Worm (Caenorhabditis elegans) whole organism, L1 larva: Measurements from ENCODE around the gene arrd-13.

Experiments
- C04F5.9 ChIP-seq: sonication (generic microtip); optimal IDR thresholded peaks from 2 replicates; lab custom pipeline; 2016; ENCODE audit warnings: missing genetic modification characterization, missing compliant biosample characterization
- C34B4.2 ChIP-seq: sonication (generic microtip); optimal IDR thresholded peaks from 2 replicates; lab custom pipeline; 2017; ENCODE audit warnings: mild to moderate bottlenecking, missing genetic modification characterization, missing compliant biosample characterization
- Y116A8C.19 ChIP-seq: sonication (generic microtip); optimal IDR thresholded peaks from 2 replicates; lab custom pipeline; 2016; ENCODE audit warnings: missing compliant biosample characterization, missing genetic modification characterization, borderline replicate concordance
- alr-1 ChIP-seq: fragments of 200-800 bp; sonication (Bioruptor generic); optimal IDR thresholded peaks from 2 replicates; lab custom pipeline; 2018; ENCODE audit warnings: borderline replicate concordance, mild to moderate bottlenecking, missing genetic modification characterization, missing compliant biosample characterization
- aly-2 ChIP-seq: fragments of 150-350 bp; optimal IDR thresholded peaks from 2 replicates; lab custom pipeline; 2014; ENCODE audit warnings: missing biosample characterization, missing genetic modification characterization
- ceh-63 ChIP-seq: fragments of 200-800 bp; sonication (Bioruptor generic); optimal IDR thresholded peaks from 2 replicates; lab custom pipeline; 2018; ENCODE audit warnings: mild to moderate bottlenecking, missing genetic modification characterization, missing compliant biosample characterization
- ceh-8 ChIP-seq: fragments of 200-800 bp; sonication (Bioruptor generic); optimal IDR thresholded peaks from 2 replicates; lab custom pipeline; 2018; ENCODE audit warnings: mild to moderate bottlenecking, missing genetic modification characterization, moderate library complexity, missing compliant biosample characterization
- ceh-82 ChIP-seq, 3 experiments: fragments of 150-350 bp in 1 of 3; sonication (generic microtip) in 2 of 3; optimal IDR thresholded peaks; 2 replicates each; lab custom pipeline; 2014 to 2017; ENCODE audit warnings: missing biosample characterization in 3 of 3, missing genetic modification characterization in 3 of 3
- ceh-90 ChIP-seq: sonication (generic microtip); optimal IDR thresholded peaks from 2 replicates; lab custom pipeline; 2016; ENCODE audit warnings: missing genetic modification characterization, missing compliant biosample characterization
- dsc-1 ChIP-seq: sonication (generic microtip); optimal IDR thresholded peaks from 2 replicates; lab custom pipeline; 2016; ENCODE audit warnings: mild to moderate bottlenecking, missing genetic modification characterization, missing compliant biosample characterization
- efl-1 ChIP-seq, 4 experiments: fragments of 150-350 bp; optimal IDR thresholded peaks in 3 of 4; peaks in 1 of 4; 1 replicate in 1 of 4; 2 replicates in 3 of 4; lab custom pipeline; 2014; ENCODE audit warnings: missing biosample characterization in 2 of 4, missing genetic modification characterization in 2 of 4, missing genetic modification reagents in 2 of 4
- egl-13 ChIP-seq: sonication (generic microtip); optimal IDR thresholded peaks from 2 replicates; lab custom pipeline; 2016; ENCODE audit warnings: missing genotype, missing genetic modification reagents, missing genetic modification characterization, missing compliant biosample characterization
- elt-2 ChIP-seq: sonication (generic microtip); optimal IDR thresholded peaks from 2 replicates; lab custom pipeline; 2016; ENCODE audit warnings: missing genetic modification characterization, mild to moderate bottlenecking, inconsistent platforms, missing compliant biosample characterization, missing genetic modification reagents
- grh-1 ChIP-seq: fragments of 200-800 bp; sonication (Bioruptor generic); IDR thresholded peaks from 2 replicates; pipeline ENCODE4 v1.3.6; 2022; ENCODE audit warnings: missing genetic modification reagents, missing genetic modification characterization, missing compliant biosample characterization
- hlh-17 ChIP-seq: fragments of 200-800 bp; sonication (Bioruptor generic); optimal IDR thresholded peaks from 2 replicates; lab custom pipeline; 2018; ENCODE audit warnings: missing genetic modification characterization, mild to moderate bottlenecking, missing compliant biosample characterization, moderate library complexity, borderline replicate concordance
- hlh-4 ChIP-seq: sonication (generic microtip); optimal IDR thresholded peaks from 2 replicates; lab custom pipeline; 2016; ENCODE audit warnings: mild to moderate bottlenecking, missing genetic modification characterization, missing compliant biosample characterization
- irx-1 ChIP-seq: sonication (generic microtip); optimal IDR thresholded peaks from 2 replicates; lab custom pipeline; 2016; ENCODE audit warnings: missing genetic modification characterization, missing compliant biosample characterization
- isw-1 ChIP-seq: fragments of 200-800 bp; sonication (Bioruptor generic); IDR thresholded peaks from 2 replicates; pipeline ENCODE4 v1.3.6; 2022; ENCODE audit warnings: missing genetic modification characterization, missing compliant biosample characterization
- lin-13 ChIP-seq: fragments of 150-350 bp; optimal IDR thresholded peaks from 2 replicates; lab custom pipeline; 2014; ENCODE audit warnings: missing biosample characterization, missing genetic modification reagents, missing genetic modification characterization
- lin-35 ChIP-seq, 2 experiments: fragments of 150-350 bp; optimal IDR thresholded peaks; 2 replicates each; lab custom pipeline; 2014; ENCODE audit warnings: missing biosample characterization in 2 of 2, missing genetic modification characterization in 2 of 2, missing genetic modification reagents in 2 of 2
- lsy-2 ChIP-seq, 2 experiments: fragments of 150-350 bp; optimal IDR thresholded peaks; 2 replicates each; lab custom pipeline; 2014; ENCODE audit warnings: missing biosample characterization in 2 of 2, missing genetic modification characterization in 2 of 2
- mab-9 ChIP-seq: fragments of 200-800 bp; sonication (Bioruptor generic); IDR thresholded peaks from 2 replicates; pipeline ENCODE4 v1.3.6; 2022; ENCODE audit warnings: missing genetic modification reagents, missing genetic modification characterization, missing compliant biosample characterization
- mef-2 ChIP-seq: fragments of 150-350 bp; optimal IDR thresholded peaks from 2 replicates; lab custom pipeline; 2014; ENCODE audit warnings: missing biosample characterization, missing genetic modification characterization
- mep-1 ChIP-seq: fragments of 150-350 bp; optimal IDR thresholded peaks from 2 replicates; lab custom pipeline; 2014; ENCODE audit warnings: missing biosample characterization, missing genetic modification characterization
- nhr-12 ChIP-seq: sonication (generic microtip); optimal IDR thresholded peaks from 2 replicates; lab custom pipeline; 2017; ENCODE audit warnings: missing biosample characterization, missing genetic modification characterization
- nhr-20 ChIP-seq: sonication (generic microtip); optimal IDR thresholded peaks from 2 replicates; lab custom pipeline; 2016; ENCODE audit warnings: mild to moderate bottlenecking, missing genetic modification characterization, missing compliant biosample characterization
- nhr-237 ChIP-seq: fragments of 150-350 bp; optimal IDR thresholded peaks from 2 replicates; lab custom pipeline; 2014; ENCODE audit warnings: missing biosample characterization, missing genetic modification characterization
- nhr-77 ChIP-seq: fragments of 150-350 bp; optimal IDR thresholded peaks from 2 replicates; lab custom pipeline; 2014; ENCODE audit warnings: missing biosample characterization, missing genetic modification characterization
- nhr-84 ChIP-seq: sonication (generic microtip); optimal IDR thresholded peaks from 2 replicates; lab custom pipeline; 2017; ENCODE audit warnings: missing biosample characterization, missing genetic modification characterization
- nhr-85 ChIP-seq: sonication (generic microtip); peaks from one replicate; lab custom pipeline; 2016; ENCODE audit warnings: missing genetic modification characterization, inconsistent platforms, missing compliant biosample characterization
- nhr-90 ChIP-seq: sonication (generic microtip); optimal IDR thresholded peaks from 2 replicates; lab custom pipeline; 2016; ENCODE audit warnings: mild to moderate bottlenecking, missing genetic modification characterization, missing compliant biosample characterization; ENCODE audit not compliant: poor library complexity
- rnt-1 ChIP-seq: sonication (generic microtip); optimal IDR thresholded peaks from 2 replicates; lab custom pipeline; 2016; ENCODE audit warnings: mild to moderate bottlenecking, missing genetic modification characterization, moderate library complexity, missing compliant biosample characterization
- snu-23 ChIP-seq: sonication (generic microtip); optimal IDR thresholded peaks from 2 replicates; lab custom pipeline; 2016; ENCODE audit warnings: missing genetic modification characterization, missing compliant biosample characterization
- sox-4 ChIP-seq: sonication (generic microtip); optimal IDR thresholded peaks from 2 replicates; lab custom pipeline; 2016; ENCODE audit warnings: missing genetic modification characterization, missing compliant biosample characterization
- sptf-1 ChIP-seq: fragments of 150-350 bp; optimal IDR thresholded peaks from 2 replicates; lab custom pipeline; 2014; ENCODE audit warnings: missing biosample characterization, missing genetic modification characterization
- sup-37 ChIP-seq: fragments of 200-800 bp; sonication (Bioruptor generic); optimal IDR thresholded peaks from 2 replicates; lab custom pipeline; 2018; ENCODE audit warnings: mild to moderate bottlenecking, missing genetic modification characterization, missing compliant biosample characterization
- unc-98 ChIP-seq: fragments of 200-800 bp; sonication (Bioruptor generic); IDR thresholded peaks from 2 replicates; pipeline ENCODE4 v1.3.6; 2022; ENCODE audit warnings: missing genetic modification characterization, missing compliant biosample characterization
- xbp-1 ChIP-seq: sonication (generic microtip); optimal IDR thresholded peaks from 2 replicates; lab custom pipeline; 2016; ENCODE audit warnings: missing genetic modification characterization, missing compliant biosample characterization
- zag-1 ChIP-seq: fragments of 150-350 bp; optimal IDR thresholded peaks from 2 replicates; lab custom pipeline; 2014; ENCODE audit warnings: missing biosample characterization, missing genetic modification characterization
- ztf-11 ChIP-seq, 2 experiments: sonication (generic microtip); optimal IDR thresholded peaks; 2 replicates each; lab custom pipeline; 2016 to 2017; ENCODE audit warnings: missing genetic modification characterization in 2 of 2, missing biosample characterization in 1 of 2, missing compliant biosample characterization in 1 of 2

Gene arrd-13

DNA sequence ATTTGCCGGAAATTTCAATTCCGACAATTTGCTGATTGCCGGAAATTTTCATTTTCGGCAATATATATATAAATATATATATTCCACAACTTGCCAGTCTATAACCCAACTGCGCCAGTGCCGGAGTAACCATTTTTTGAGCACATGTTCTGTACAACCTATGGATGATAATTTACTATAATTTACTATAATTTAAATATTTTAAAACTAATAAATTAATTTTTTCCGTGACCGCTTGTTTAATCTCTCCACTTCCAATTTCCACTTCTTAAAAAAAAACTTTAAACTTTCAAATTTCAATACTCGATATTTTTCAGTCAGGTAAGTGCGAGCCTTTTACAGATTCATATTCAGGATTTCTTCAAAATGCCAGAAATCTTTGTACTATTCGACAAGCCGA is 7.7 kb downstream of the arrd-13 start, which contains the start of gene arrd-12:
Gene arrd-12, plus strand, starts transcription at position 301 of the 400 bp plus-strand sequence.
- TF ChIP-seq mef-2 (tag; lab: Kevin White, UChicago) (no peak), alr-1 (no peak), isw-1 (GFP tag; lab: Robert Waterston, UW) (no peak), nhr-84 (tag; lab: Kevin White, UChicago) (no peak), irx-1 (tag; lab: Kevin White, UChicago) (no peak), ceh-82 (tag; optimal IDR thresholded peaks at IDR 0.05; lab: Kevin White, UChicago) (no peak)

ce11 chrII:13771335-13771734 is 13.1 kb downstream of the arrd-13 start, which contains the start of gene C01B9.1:
Gene C01B9.1 (plus strand): TSS chrII:13771575.
- TF ChIP-seq snu-23 (no peak), nhr-77 (tag; lab: Kevin White, UChicago) (no peak), aly-2 (tag; lab: Kevin White, UChicago) (no peak), zag-1 (tag; lab: Kevin White, UChicago) (no peak), C04F5.9 (tag; lab: Kevin White, UChicago) (no peak), lin-35 (GFP tag; optimal IDR thresholded peaks at IDR 0.05; lab: Kevin White, UChicago) (peak in 1 of 2 experiments; percentile 8), ceh-63 (no peak), sup-37 (no peak), ceh-90 (tag; lab: Kevin White, UChicago) (no peak), unc-98 (GFP tag; lab: Robert Waterston, UW) (no peak), dsc-1 (tag; lab: Kevin White, UChicago) (no peak), elt-2 (tag; lab: Kevin White, UChicago) (peak; percentile 52), mab-9 (GFP tag; lab: Robert Waterston, UW) (no peak), grh-1 (GFP tag; lab: Robert Waterston, UW) (no peak)

DNA sequence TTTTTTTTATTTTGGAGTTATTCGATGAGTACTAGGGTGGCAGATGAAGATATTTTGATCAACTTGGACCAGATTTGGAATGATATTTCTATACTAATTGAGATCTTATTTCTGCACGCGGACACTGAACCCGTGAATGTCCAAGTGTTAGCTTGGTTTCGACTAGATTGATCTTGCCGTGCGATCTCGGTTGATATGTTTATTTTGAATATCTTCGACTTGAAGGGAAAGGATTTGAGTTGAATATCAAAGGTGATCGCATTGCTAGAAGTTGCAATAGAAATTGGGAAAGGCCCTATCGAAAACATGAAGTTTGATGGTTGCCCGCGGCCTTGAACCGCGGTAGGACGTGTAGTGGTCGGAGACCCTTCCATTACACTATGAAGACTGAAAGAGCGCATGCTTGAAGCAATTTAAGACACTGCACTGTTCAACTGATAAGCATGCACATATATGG is 22.6 kb downstream of the arrd-13 start:
- TF ChIP-seq efl-1 (optimal IDR thresholded peaks at IDR 0.05; lab: Kevin White, UChicago) (no peak), efl-1 (GFP tag; optimal IDR thresholded peaks at IDR 0.05 in 1 of 2; lab: Kevin White, UChicago) (peak in 1 of 2 experiments; percentile 28), nhr-12 (tag; lab: Kevin White, UChicago) (no peak), lin-13 (GFP tag; lab: Kevin White, UChicago) (no peak), nhr-90 (tag; lab: Kevin White, UChicago) (no peak), lsy-2 (tag; optimal IDR thresholded peaks at IDR 0.05; lab: Kevin White, UChicago) (peak in 1 of 2 experiments; percentile 35), ceh-8 (GFP tag; lab: Kevin White, UChicago) (no peak), ceh-90 (tag; lab: Kevin White, UChicago) (no peak), sptf-1 (tag; lab: Kevin White, UChicago) (no peak), rnt-1 (tag; lab: Kevin White, UChicago) (no peak), aly-2 (tag; lab: Kevin White, UChicago) (no peak), C34B4.2 (tag; lab: Kevin White, UChicago) (no peak), alr-1 (no peak), hlh-4 (tag; lab: Kevin White, UChicago) (no peak), nhr-85 (tag; lab: Kevin White, UChicago) (no peak), grh-1 (GFP tag; lab: Robert Waterston, UW) (no peak), nhr-20 (tag; lab: Kevin White, UChicago) (no peak), zag-1 (tag; lab: Kevin White, UChicago) (no peak), xbp-1 (tag; lab: Kevin White, UChicago) (no peak), ztf-11 (tag; optimal IDR thresholded peaks at IDR 0.05; lab: Kevin White, UChicago) (no peak), nhr-237 (tag; lab: Kevin White, UChicago) (no peak), mep-1 (tag; lab: Kevin White, UChicago) (no peak), hlh-17 (GFP tag; lab: Kevin White, UChicago) (no peak), egl-13 (tag; lab: Kevin White, UChicago) (no peak), elt-2 (tag; lab: Kevin White, UChicago) (peak; percentile 54), sox-4 (tag; lab: Kevin White, UChicago) (no peak), Y116A8C.19 (tag; lab: Kevin White, UChicago) (no peak), lin-35 (GFP tag; optimal IDR thresholded peaks at IDR 0.05; lab: Kevin White, UChicago) (peak in 1 of 2 experiments; percentile 39)
